Fruit fly (Drosophila melanogaster): ENCODE results near the gene sc.
A peak's percentile ranks its signal among the peaks of the same experiment; 100 is the strongest.

Gene sc

DNA sequence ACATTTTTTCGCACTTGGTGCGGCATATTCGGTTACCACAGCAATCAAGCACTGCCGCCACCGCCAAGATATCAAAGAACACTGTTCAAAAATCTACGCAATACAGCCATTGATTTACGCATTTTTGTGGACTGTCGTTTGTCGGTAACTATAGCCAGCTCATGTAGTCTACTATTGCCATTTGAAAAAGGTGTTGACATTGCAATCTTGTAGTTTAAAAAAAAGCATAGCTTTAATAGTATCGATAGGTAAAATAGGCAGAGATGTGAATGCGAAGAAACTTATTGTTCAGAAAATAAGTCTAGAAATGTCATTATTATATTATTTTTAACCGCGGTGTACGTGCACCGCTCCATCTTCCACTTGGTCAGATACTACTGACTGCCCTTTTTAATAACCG is 10.4 kb downstream of the sc start (continued):
- TF ChIP-seq dac (GFP tag; optimal IDR thresholded peaks at IDR 0.05) (no peak), Hr4 (GFP tag; optimal IDR thresholded peaks at IDR 0.05) (no peak), Sox102F (GFP tag; optimal IDR thresholded peaks at IDR 0.05) (peak; percentile 47), lz (GFP tag; optimal IDR thresholded peaks at IDR 0.05) (peak; percentile 51), Gug (GFP tag; IDR thresholded peaks at IDR 0.05) (no peak), Eip78C (GFP tag) (peak; percentile 71), OdsH (GFP tag; optimal IDR thresholded peaks at IDR 0.05) (no peak), net (GFP tag; optimal IDR thresholded peaks at IDR 0.05) (no peak), CG6854 (GFP tag; optimal IDR thresholded peaks at IDR 0.05) (no peak)

dm6 chrX:407455-407854 is 11.6 kb downstream of the sc start:
- TF ChIP-seq salr (GFP tag; optimal IDR thresholded peaks at IDR 0.05) (no peak), CG8632 (GFP tag; optimal IDR thresholded peaks at IDR 0.05) (no peak), CG11294 (GFP tag; IDR thresholded peaks at IDR 0.05) (no peak), ss (GFP tag; optimal IDR thresholded peaks at IDR 0.05) (no peak), CG11902 (GFP tag; optimal IDR thresholded peaks at IDR 0.05) (no peak), CG6854 (GFP tag; optimal IDR thresholded peaks at IDR 0.05) (no peak), CG6792 (GFP tag; optimal IDR thresholded peaks at IDR 0.05) (no peak), CG3032 (tag; optimal IDR thresholded peaks at IDR 0.05) (no peak), CG16779 (tag; optimal IDR thresholded peaks at IDR 0.05) (no peak), CG1621 (tag; optimal IDR thresholded peaks at IDR 0.05) (no peak), spab (GFP tag; optimal IDR thresholded peaks at IDR 0.05) (no peak), Smox (GFP tag; optimal IDR thresholded peaks at IDR 0.05) (no peak), pdm3 (GFP tag; optimal IDR thresholded peaks at IDR 0.05) (no peak), CG9139 (GFP tag; optimal IDR thresholded peaks at IDR 0.05) (no peak), CG31627 (GFP tag; optimal IDR thresholded peaks at IDR 0.05) (no peak)

DNA sequence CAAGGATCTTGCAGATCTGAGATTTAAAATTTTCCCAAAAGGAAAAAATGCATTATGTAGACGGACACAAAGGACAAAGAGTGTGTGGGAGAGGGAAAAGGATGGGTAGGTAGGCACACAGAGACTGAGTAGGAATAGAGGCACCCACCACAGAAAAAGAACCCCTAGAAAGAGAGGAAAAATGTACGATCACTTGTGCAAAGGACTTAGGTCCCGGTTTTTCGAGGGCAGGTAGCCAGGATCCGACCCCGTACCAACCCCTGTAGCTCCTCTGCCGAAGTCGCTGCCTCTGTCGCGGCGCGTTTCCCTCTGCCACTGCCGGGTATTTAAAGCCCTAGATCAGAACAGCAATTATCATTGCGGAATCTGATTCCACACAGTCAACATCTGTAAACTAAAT is 13.5 kb downstream of the sc start:
- no peak for TF ChIP-seq Lpt (GFP tag; optimal IDR thresholded peaks at IDR 0.05)
- TF ChIP-seq Eip75B (GFP tag; optimal IDR thresholded peaks at IDR 0.05), result no peak
- no peak for TF ChIP-seq esn (GFP tag; optimal IDR thresholded peaks at IDR 0.05)
- TF ChIP-seq Ets21C (GFP tag; optimal IDR thresholded peaks at IDR 0.05), result no peak
- TF ChIP-seq Eip93F (GFP tag; optimal IDR thresholded peaks at IDR 0.05), result no peak

DNA sequence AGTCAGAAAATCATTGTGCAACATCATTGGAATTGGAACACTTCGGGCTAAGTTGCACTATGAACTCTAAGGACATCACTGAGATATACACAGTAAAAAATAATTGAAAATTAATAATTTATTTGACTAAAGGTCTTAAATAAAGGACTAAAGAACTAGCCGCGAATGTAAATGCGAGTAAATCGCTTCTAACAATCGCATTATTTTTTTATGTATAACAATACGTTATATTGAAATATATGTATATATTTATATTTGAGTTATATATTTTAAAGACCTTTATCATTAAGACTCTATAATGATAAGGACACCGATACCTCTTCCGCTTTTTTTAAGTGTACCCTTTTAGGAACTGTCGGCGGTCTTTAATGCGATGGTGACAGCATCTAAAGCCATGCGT is 18.5 kb downstream of the sc start:
- TF ChIP-seq Eip78C (GFP tag) (peak; percentile 38), CG34406 (GFP tag; optimal IDR thresholded peaks at IDR 0.05) (no peak), salr (GFP tag; optimal IDR thresholded peaks at IDR 0.05) (no peak), vri (GFP tag; optimal IDR thresholded peaks at IDR 0.05) (no peak), Lpt (GFP tag; optimal IDR thresholded peaks at IDR 0.05) (no peak)

DNA sequence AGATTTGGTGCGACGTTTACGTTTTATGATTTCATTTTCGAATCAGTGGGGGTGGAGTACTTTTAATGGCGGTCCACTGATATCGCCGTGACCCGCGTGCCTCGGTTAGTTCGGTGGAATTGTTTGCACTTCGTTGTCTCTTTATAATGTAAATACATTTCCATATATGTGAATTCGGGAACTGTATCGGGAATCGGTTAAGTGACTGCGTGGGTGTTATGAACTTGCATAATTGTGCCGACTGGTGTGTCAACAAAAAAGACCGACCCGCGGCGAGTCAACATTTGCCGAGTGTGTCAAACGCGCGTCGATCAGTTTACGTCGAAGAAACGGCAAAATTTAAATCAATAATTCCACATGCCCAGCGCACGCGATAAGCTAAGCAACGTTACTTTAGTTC is 27.5 kb downstream of the sc start:
- TF ChIP-seq CG7368 (GFP tag; optimal IDR thresholded peaks at IDR 0.05), result no peak
- TF ChIP-seq svp (GFP tag), result peak; percentile 18
- TF ChIP-seq fkh (GFP tag; optimal IDR thresholded peaks at IDR 0.05), result peak; percentile 63
- no peak for TF ChIP-seq Eip78C (GFP tag)
- no peak for TF ChIP-seq Eip93F (GFP tag; optimal IDR thresholded peaks at IDR 0.05)

- TF ChIP-seq Hr4 (GFP tag; optimal IDR thresholded peaks at IDR 0.05) (no peak), spab (GFP tag; optimal IDR thresholded peaks at IDR 0.05) (peak; percentile 31), CG31627 (GFP tag; optimal IDR thresholded peaks at IDR 0.05) (peak; percentile 31), CG10669 (GFP tag; optimal IDR thresholded peaks at IDR 0.05) (peak; percentile 41), Blimp-1 (GFP tag; optimal IDR thresholded peaks at IDR 0.05) (peak; percentile 5), Met (GFP tag; optimal IDR thresholded peaks at IDR 0.05) (peak; percentile 52), topi (GFP tag; optimal IDR thresholded peaks at IDR 0.05) (peak; percentile 51), Gug (GFP tag; IDR thresholded peaks at IDR 0.05) (no peak), CG6854 (GFP tag; optimal IDR thresholded peaks at IDR 0.05) (no peak), esn (GFP tag; optimal IDR thresholded peaks at IDR 0.05) (peak; percentile 49), lz (GFP tag; optimal IDR thresholded peaks at IDR 0.05) (peak; percentile 41), CG3919 (GFP tag; optimal IDR thresholded peaks at IDR 0.05) (peak; percentile 58), Eip93F (GFP tag; optimal IDR thresholded peaks at IDR 0.05) (no peak), CG6808 (GFP tag; optimal IDR thresholded peaks at IDR 0.05) (peak; percentile 25), Hr39 (GFP tag; optimal IDR thresholded peaks at IDR 0.05) (peak; percentile 58), CG6792 (GFP tag; optimal IDR thresholded peaks at IDR 0.05) (peak; percentile 58), CG8319 (GFP tag; optimal IDR thresholded peaks at IDR 0.05) (no peak), CG8119 (GFP tag; IDR thresholded peaks at IDR 0.05) (no peak), Eip75B (GFP tag; optimal IDR thresholded peaks at IDR 0.05) (peak; percentile 37), fkh (GFP tag; optimal IDR thresholded peaks at IDR 0.05) (no peak), CG3032 (tag; optimal IDR thresholded peaks at IDR 0.05) (peak; percentile 32)
These were observed 29.7 kb downstream of the sc start for dm6 chrX:425524-425923.
